Fruit fly (Drosophila melanogaster) whole organism, embryonic: ENCODE results near the gene CG34176.
A peak's percentile ranks its signal among the peaks of the same experiment; 100 is the strongest.

Experiments used
- B-H1 ChIP-seq: fragments of 200-800 bp; sonication (Bioruptor generic); IDR thresholded peaks from 3 replicates; pipeline ENCODE4 v1.3.6; 2022; ENCODE audit warnings: missing biosample characterization, missing genetic modification characterization
- CG10565 ChIP-seq: fragments of 200-800 bp; sonication (Bioruptor generic); optimal IDR thresholded peaks from 3 replicates; lab custom pipeline; 2016; ENCODE audit warnings: missing biosample characterization, mild to moderate bottlenecking, missing genetic modification characterization
- CG11247 ChIP-seq: fragments of 200-800 bp; sonication (Bioruptor generic); IDR thresholded peaks from 2 replicates; pipeline ENCODE4 v1.3.6; 2022; ENCODE audit warnings: missing biosample characterization, missing genetic modification characterization
- CG11695 ChIP-seq: fragments of 200-800 bp; sonication (Bioruptor generic); IDR thresholded peaks from 3 replicates; pipeline ENCODE4 v1.3.6; 2022; ENCODE audit warnings: missing biosample characterization, missing genetic modification characterization
- CG11696 ChIP-seq: fragments of 200-800 bp; sonication (Bioruptor generic); IDR thresholded peaks from 2 replicates; pipeline ENCODE4 v1.3.6; 2022; ENCODE audit warnings: missing biosample characterization, missing genetic modification characterization
- CG11723 ChIP-seq: fragments of 200-800 bp; sonication (Bioruptor generic); optimal IDR thresholded peaks from 2 replicates; lab custom pipeline; 2017; ENCODE audit warnings: missing biosample characterization, mild to moderate bottlenecking, missing genetic modification characterization
- CG12219 ChIP-seq: fragments of 200-800 bp; sonication (Bioruptor generic); optimal IDR thresholded peaks from 3 replicates; lab custom pipeline; 2018; ENCODE audit warnings: missing biosample characterization, mild to moderate bottlenecking, missing genetic modification characterization
- CG12659 ChIP-seq: fragments of 200-800 bp; sonication (Bioruptor generic); optimal IDR thresholded peaks from 3 replicates; lab custom pipeline; 2017; ENCODE audit warnings: mild to moderate bottlenecking, missing biosample characterization, missing genetic modification reagents, missing genetic modification characterization
- CG15073 ChIP-seq: fragments of 200-800 bp; sonication (Bioruptor generic); optimal IDR thresholded peaks from 2 replicates; lab custom pipeline; 2016; ENCODE audit warnings: missing biosample characterization, missing genetic modification characterization
- CG16813 ChIP-seq: fragments of 200-800 bp; sonication (Bioruptor generic); IDR thresholded peaks from 3 replicates; pipeline ENCODE4 v1.3.6; 2022; ENCODE audit warnings: missing biosample characterization, missing genetic modification characterization; ENCODE audit not compliant: partially characterized antibody
- CG2712 ChIP-seq: fragments of 200-800 bp; optimal IDR thresholded peaks from 3 replicates; lab custom pipeline; 2019; ENCODE audit warnings: missing biosample characterization, mild to moderate bottlenecking, missing genetic modification characterization, moderate library complexity
- CG30020 ChIP-seq: fragments of 200-800 bp; optimal IDR thresholded peaks from 2 replicates; lab custom pipeline; 2019; ENCODE audit warnings: missing biosample characterization, mild to moderate bottlenecking, missing genetic modification characterization, moderate library complexity
- CG31365 ChIP-seq: fragments of 200-800 bp; sonication (Bioruptor generic); optimal IDR thresholded peaks from 2 replicates; lab custom pipeline; 2018; ENCODE audit warnings: missing biosample characterization, mild to moderate bottlenecking, missing genetic modification characterization
- CG31441 ChIP-seq: fragments of 200-800 bp; sonication (Bioruptor generic); IDR thresholded peaks from 2 replicates; pipeline ENCODE4 v1.3.6; 2022; ENCODE audit warnings: missing biosample characterization, missing genetic modification characterization
- CG32532 ChIP-seq: fragments of 200-800 bp; sonication (Bioruptor generic); IDR thresholded peaks from 2 replicates; pipeline ENCODE4 v1.3.6; 2022; ENCODE audit warnings: missing biosample characterization, missing genetic modification characterization
- CG34422 ChIP-seq: fragments of 200-800 bp; sonication (Bioruptor generic); IDR thresholded peaks from 3 replicates; pipeline ENCODE4 v1.3.6; 2022; ENCODE audit warnings: missing biosample characterization, missing genetic modification characterization
- CG3726 ChIP-seq: fragments of 200-800 bp; sonication (Bioruptor generic); IDR thresholded peaks from 3 replicates; pipeline ENCODE4, ENCODE4 v1.3.6; 2022; ENCODE audit warnings: missing biosample characterization, missing genetic modification characterization
- CG5180 ChIP-seq: fragments of 200-800 bp; sonication (Bioruptor generic); optimal IDR thresholded peaks from 3 replicates; lab custom pipeline; 2017; ENCODE audit warnings: missing biosample characterization, missing genetic modification characterization, mild to moderate bottlenecking, moderate library complexity, missing genetic modification reagents
- CG6689 ChIP-seq: fragments of 200-800 bp; sonication (Bioruptor generic); IDR thresholded peaks from 2 replicates; pipeline ENCODE4 v1.3.6; 2022; ENCODE audit warnings: missing biosample characterization, missing genetic modification characterization
- CG7839 ChIP-seq: fragments of 200-800 bp; sonication (Bioruptor generic); optimal IDR thresholded peaks from 3 replicates; lab custom pipeline; 2018; ENCODE audit warnings: missing biosample characterization, mild to moderate bottlenecking, missing genetic modification characterization, moderate library complexity
- CG8089 ChIP-seq: fragments of 200-800 bp; sonication (Bioruptor generic); optimal IDR thresholded peaks from 3 replicates; lab custom pipeline; 2016; ENCODE audit warnings: missing biosample characterization, missing genetic modification characterization
- CG9727 ChIP-seq: fragments of 200-800 bp; sonication (Bioruptor generic); optimal IDR thresholded peaks from 3 replicates; lab custom pipeline; 2017; ENCODE audit warnings: missing biosample characterization, mild to moderate bottlenecking, missing genetic modification characterization
- D19B ChIP-seq: fragments of 200-800 bp; sonication (Bioruptor generic); optimal IDR thresholded peaks from 2 replicates; lab custom pipeline; 2017; ENCODE audit warnings: missing biosample characterization, mild to moderate bottlenecking, missing genetic modification characterization
- Drgx ChIP-seq: fragments of 200-800 bp; sonication (Bioruptor generic); IDR thresholded peaks from 2 replicates; pipeline ENCODE4 v1.3.6; 2022; ENCODE audit warnings: missing biosample characterization, missing genetic modification characterization
- ERR ChIP-seq: fragments of 200-800 bp; sonication (Bioruptor generic); optimal IDR thresholded peaks from 2 replicates; lab custom pipeline; 2016; ENCODE audit warnings: missing biosample characterization, missing genetic modification characterization
- Elba2 ChIP-seq: fragments of 200-800 bp; sonication (Bioruptor generic); optimal IDR thresholded peaks from 3 replicates; lab custom pipeline; 2016; ENCODE audit warnings: missing biosample characterization, missing genetic modification characterization
- Gsc ChIP-seq: fragments of 200-800 bp; sonication (Bioruptor generic); IDR thresholded peaks from 2 replicates; pipeline ENCODE4 v1.3.6; 2022; ENCODE audit warnings: missing biosample characterization, missing genetic modification characterization
- HLH3B ChIP-seq: fragments of 200-800 bp; sonication (Bioruptor generic); IDR thresholded peaks from 2 replicates; pipeline ENCODE4 v1.3.6; 2022; ENCODE audit warnings: missing biosample characterization, missing genetic modification characterization
- HLH54F ChIP-seq: fragments of 200-800 bp; sonication (Bioruptor generic); optimal IDR thresholded peaks from 3 replicates; lab custom pipeline; 2016; ENCODE audit warnings: missing biosample characterization, missing genetic modification characterization
- Lhr ChIP-seq: fragments of 200-800 bp; sonication (Bioruptor generic); optimal IDR thresholded peaks from 3 replicates; lab custom pipeline; 2017; ENCODE audit warnings: mild to moderate bottlenecking, missing biosample characterization, missing genetic modification reagents, missing genetic modification characterization
- Lim3 ChIP-seq: fragments of 200-800 bp; sonication (Bioruptor generic); IDR thresholded peaks from 2 replicates; pipeline ENCODE4 v1.3.6; 2022; ENCODE audit warnings: missing biosample characterization, missing genetic modification characterization
- Max ChIP-seq: fragments of 200-800 bp; sonication (Bioruptor generic); optimal IDR thresholded peaks from 2 replicates; lab custom pipeline; 2016; ENCODE audit warnings: missing biosample characterization, mild to moderate bottlenecking, missing genetic modification characterization
- Nf-YC ChIP-seq: fragments of 200-800 bp; optimal IDR thresholded peaks from 3 replicates; lab custom pipeline; 2019; ENCODE audit warnings: missing biosample characterization, mild to moderate bottlenecking, missing genetic modification characterization, moderate library complexity
- Vsx1 ChIP-seq: fragments of 200-800 bp; sonication (Bioruptor generic); optimal IDR thresholded peaks from 2 replicates; lab custom pipeline; 2017; ENCODE audit warnings: missing biosample characterization, mild to moderate bottlenecking, missing genetic modification characterization, missing genetic modification reagents
- bbx ChIP-seq: fragments of 200-800 bp; sonication (Bioruptor generic); IDR thresholded peaks from 2 replicates; pipeline ENCODE4 v1.3.6; 2022; ENCODE audit warnings: missing biosample characterization, missing genetic modification characterization; ENCODE audit not compliant: partially characterized antibody
- cato ChIP-seq: fragments of 200-800 bp; sonication (Bioruptor generic); optimal IDR thresholded peaks from 2 replicates; lab custom pipeline; 2016; ENCODE audit warnings: missing biosample characterization, missing genetic modification characterization, borderline replicate concordance
- crc ChIP-seq: fragments of 200-800 bp; sonication (Bioruptor generic); optimal IDR thresholded peaks from 2 replicates; lab custom pipeline; 2016; ENCODE audit warnings: missing biosample characterization, missing genetic modification characterization
- dati ChIP-seq: fragments of 200-800 bp; sonication (Bioruptor generic); IDR thresholded peaks from 2 replicates; pipeline ENCODE4 v1.3.6; 2022; ENCODE audit warnings: missing biosample characterization, missing genetic modification characterization
- dmrt99B ChIP-seq: fragments of 200-800 bp; sonication (Bioruptor generic); optimal IDR thresholded peaks from 2 replicates; lab custom pipeline; 2018; ENCODE audit warnings: missing biosample characterization, mild to moderate bottlenecking, missing genetic modification characterization, moderate library complexity
- eve ChIP-seq, 2 experiments: fragments of >200 bp; optimal IDR thresholded peaks; 2 replicates each; lab custom pipeline; 2017; ENCODE audit warnings: missing biosample characterization in 2 of 2, missing genetic modification characterization in 2 of 2
- gcm ChIP-seq: fragments of 200-800 bp; sonication (Bioruptor generic); optimal IDR thresholded peaks from 2 replicates; lab custom pipeline; 2019; ENCODE audit warnings: missing biosample characterization, mild to moderate bottlenecking, missing genetic modification characterization, moderate library complexity
- jigr1 ChIP-seq: fragments of 200-800 bp; sonication (Bioruptor generic); IDR thresholded peaks from 3 replicates; pipeline ENCODE4 v1.3.6; 2022; ENCODE audit warnings: missing biosample characterization, missing genetic modification characterization
- lmd ChIP-seq: fragments of 200-800 bp; sonication (Bioruptor generic); IDR thresholded peaks from 2 replicates; pipeline ENCODE4 v1.3.6; 2022; ENCODE audit warnings: missing biosample characterization, missing genetic modification characterization
- lov ChIP-seq, 2 experiments: fragments of 200-800 bp in 1 of 2; fragments of >200 bp in 1 of 2; sonication (Bioruptor generic) in 1 of 2; IDR thresholded peaks in 1 of 2; optimal IDR thresholded peaks in 1 of 2; 2 replicates in 1 of 2; 3 replicates in 1 of 2; pipeline versions ENCODE4 v1.3.6 to Lab custom; 2017 to 2022; ENCODE audit warnings: missing biosample characterization in 1 of 2, missing genetic modification characterization in 1 of 2
- otp ChIP-seq: fragments of 200-800 bp; sonication (Bioruptor generic); IDR thresholded peaks from 3 replicates; pipeline ENCODE4, ENCODE4 v1.3.6; 2022; ENCODE audit warnings: missing biosample characterization, missing genetic modification characterization
- sc ChIP-seq, 3 experiments: fragments of >200 bp in 2 of 3; fragments of 200-800 bp in 1 of 3; sonication (Bioruptor generic) in 1 of 3; optimal IDR thresholded peaks; 2 replicates in 2 of 3; 3 replicates in 1 of 3; lab custom pipeline; 2017; ENCODE audit warnings: mild to moderate bottlenecking in 1 of 3, missing biosample characterization in 1 of 3, missing genetic modification characterization in 1 of 3, missing genetic modification reagents in 1 of 3
- scrt ChIP-seq: fragments of 200-800 bp; sonication (Bioruptor generic); optimal IDR thresholded peaks from 2 replicates; lab custom pipeline; 2018; ENCODE audit warnings: missing biosample characterization, mild to moderate bottlenecking, missing genetic modification characterization, moderate library complexity
- slbo ChIP-seq: fragments of 200-800 bp; sonication (Bioruptor generic); IDR thresholded peaks from 2 replicates; pipeline ENCODE4 v1.3.6; 2022; ENCODE audit warnings: missing biosample characterization, missing genetic modification characterization
- zen ChIP-seq: fragments of 200-800 bp; sonication (Bioruptor generic); optimal IDR thresholded peaks from 3 replicates; lab custom pipeline; 2018; ENCODE audit warnings: missing biosample characterization, mild to moderate bottlenecking, missing genetic modification characterization, moderate library complexity

Gene CG34176

DNA sequence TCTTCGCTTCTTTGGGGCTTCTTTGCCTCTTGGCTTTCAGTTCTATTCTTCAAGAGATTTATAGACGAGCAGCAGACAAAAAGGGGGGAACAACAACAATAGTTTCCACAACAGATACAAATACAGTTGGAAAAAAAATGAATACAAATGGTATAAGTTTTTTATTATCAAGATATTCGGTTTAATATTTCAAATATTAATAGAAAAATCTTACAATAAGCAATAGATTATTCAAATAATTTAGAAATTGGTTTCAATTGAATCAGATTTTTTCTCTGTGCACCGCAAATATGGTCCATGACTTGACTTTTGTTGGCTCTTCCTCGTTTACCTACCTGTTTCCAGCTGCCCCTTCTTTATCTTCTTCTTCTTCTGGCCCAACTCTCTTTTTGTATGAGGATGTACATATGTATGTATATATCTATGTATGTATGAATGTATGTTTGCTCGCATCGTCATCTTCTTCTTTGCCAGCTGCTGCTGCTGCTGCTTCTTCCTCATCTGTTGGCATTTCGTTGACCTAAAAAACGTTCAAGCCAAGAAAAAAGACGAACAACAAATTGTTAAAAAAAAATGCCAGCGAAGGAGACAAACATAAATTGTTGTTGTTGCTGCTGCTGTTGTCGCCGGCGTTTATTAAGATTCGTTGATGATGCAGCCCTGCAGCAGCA is 49.7 kb downstream of the CG34176 start (continued):
- TF ChIP-seq sc (optimal IDR thresholded peaks at IDR 0.05; lab: Kevin White, UChicago) (no peak), sc (GFP tag; optimal IDR thresholded peaks at IDR 0.05; lab: Kevin White, UChicago) (peak; percentile 77), CG3726 (GFP tag; lab: Robert Waterston, UW) (peak; percentile 55; the same call in 1 of the 3 replicates), CG11723 (peak; percentile 53), gcm (peak; percentile 87), B-H1 (peak; percentile 53), CG34422 (GFP tag; lab: Robert Waterston, UW) (peak; percentile 75), zen (tag; lab: Kevin White, UChicago) (peak; percentile 53), CG30020 (peak; percentile 42), CG12219 (GFP tag; lab: Kevin White, UChicago) (peak; percentile 47), dati (GFP tag; lab: Robert Waterston, UW) (no peak), bbx (GFP tag; lab: Robert Waterston, UW) (no peak), CG16813 (GFP tag; lab: Robert Waterston, UW) (no peak), HLH3B (GFP tag; lab: Robert Waterston, UW) (peak; percentile 85), eve (GFP tag; optimal IDR thresholded peaks at IDR 0.05; lab: Kevin White, UChicago) (peak in 1 of 2 experiments; percentile 78), CG8089 (GFP tag; lab: Kevin White, UChicago) (no peak), dmrt99B (tag; lab: Kevin White, UChicago) (peak; percentile 78), cato (GFP tag; lab: Kevin White, UChicago) (peak; percentile 63), CG9727 (GFP tag; lab: Kevin White, UChicago) (peak; percentile 77), CG12659 (GFP tag; lab: Kevin White, UChicago) (peak; percentile 52), Lim3 (GFP tag; lab: Robert Waterston, UW) (no peak), Drgx (peak; percentile 61), D19B (no peak), CG11695 (peak; percentile 74), Lhr (peak; percentile 35), CG31441 (GFP tag; lab: Robert Waterston, UW) (peak; percentile 89), CG31365 (no peak), Nf-YC (no peak), CG32532 (GFP tag; lab: Robert Waterston, UW) (peak; percentile 53; the same call in 1 of the 2 replicates), HLH54F (GFP tag; lab: Kevin White, UChicago) (no peak), otp (GFP tag; lab: Robert Waterston, UW) (no peak), Gsc (GFP tag; lab: Robert Waterston, UW) (no peak), Elba2 (no peak), crc (GFP tag; lab: Kevin White, UChicago) (no peak), lmd (GFP tag; lab: Robert Waterston, UW) (peak; percentile 64), ERR (GFP tag; lab: Kevin White, UChicago) (no peak), scrt (GFP tag; lab: Kevin White, UChicago) (peak; percentile 34), CG10565 (no peak), CG7839 (peak; percentile 82), Vsx1 (peak; percentile 71), jigr1 (GFP tag; lab: Robert Waterston, UW) (no peak), CG15073 (no peak), slbo (GFP tag; lab: Robert Waterston, UW) (peak; percentile 64), CG6689 (peak; percentile 79), CG2712 (tag; lab: Kevin White, UChicago) (peak; percentile 91), CG11696 (GFP tag; lab: Robert Waterston, UW) (no peak), lov (optimal IDR thresholded peaks at IDR 0.05; lab: Kevin White, UChicago) (no peak), lov (GFP tag; IDR thresholded peaks at IDR 0.05; lab: Robert Waterston, UW) (no peak; the same call in 2 of the 3 replicates), CG11247 (GFP tag; lab: Robert Waterston, UW) (peak; percentile 24; the same call in 1 of the 2 replicates), Max (GFP tag; lab: Kevin White, UChicago) (peak; percentile 15), CG5180 (GFP tag; lab: Kevin White, UChicago) (no peak)
